Worm (Caenorhabditis elegans) whole organism, late embryonic: ENCODE measurements around the gene thoc-2.

ENCODE experiments used
- C08G9.2 ChIP-seq: sonication (generic microtip); optimal IDR thresholded peaks from 2 replicates; lab custom pipeline; 2016; ENCODE audit warnings: mild to moderate bottlenecking, missing genetic modification characterization, moderate library complexity, missing compliant biosample characterization
- C38D4.7 ChIP-seq: fragments of 200-800 bp; sonication (Bioruptor generic); optimal IDR thresholded peaks from 2 replicates; lab custom pipeline; 2018; ENCODE audit warnings: mild to moderate bottlenecking, missing genetic modification characterization, moderate library complexity, missing compliant biosample characterization
- K09A11.1 ChIP-seq: sonication (generic microtip); optimal IDR thresholded peaks from 2 replicates; lab custom pipeline; 2017; ENCODE audit warnings: antibody characterized with exemption, mild to moderate bottlenecking, missing genetic modification characterization, missing compliant biosample characterization; ENCODE audit not compliant: insufficient read depth
- Y22D7AL.16 ChIP-seq: sonication (generic microtip); optimal IDR thresholded peaks from 2 replicates; lab custom pipeline; 2016; ENCODE audit warnings: missing genetic modification characterization, missing compliant biosample characterization
- ama-1 ChIP-seq: fragments of 150-350 bp; optimal IDR thresholded peaks from 2 replicates; lab custom pipeline; 2014
- ceh-2 ChIP-seq: sonication (generic microtip); optimal IDR thresholded peaks from 2 replicates; lab custom pipeline; 2016; ENCODE audit warnings: missing genotype, missing genetic modification characterization, missing compliant biosample characterization
- ceh-31 ChIP-seq: sonication (generic microtip); optimal IDR thresholded peaks from 2 replicates; lab custom pipeline; 2016; ENCODE audit warnings: missing genetic modification characterization, missing compliant biosample characterization
- ceh-45 ChIP-seq: fragments of 200-800 bp; sonication (Bioruptor generic); IDR thresholded peaks from 2 replicates; pipeline ENCODE4 v1.3.6; 2022; ENCODE audit warnings: missing genetic modification reagents, missing genetic modification characterization, missing compliant biosample characterization
- ceh-48 ChIP-seq: sonication (generic microtip); optimal IDR thresholded peaks from 2 replicates; lab custom pipeline; 2016; ENCODE audit warnings: missing genetic modification characterization, inconsistent platforms, missing compliant biosample characterization
- ceh-9 ChIP-seq: sonication (generic microtip); optimal IDR thresholded peaks from 2 replicates; lab custom pipeline; 2016; ENCODE audit warnings: mild to moderate bottlenecking, missing genetic modification characterization, inconsistent platforms, missing compliant biosample characterization
- che-1 ChIP-seq: sonication (generic microtip); optimal IDR thresholded peaks from 2 replicates; lab custom pipeline; 2016; ENCODE audit warnings: mild to moderate bottlenecking, missing genetic modification characterization, missing compliant biosample characterization
- elt-2 ChIP-seq: sonication (generic microtip); optimal IDR thresholded peaks from 2 replicates; lab custom pipeline; 2016; ENCODE audit warnings: missing genetic modification reagents, missing genetic modification characterization, missing compliant biosample characterization
- elt-4 ChIP-seq: sonication (generic microtip); optimal IDR thresholded peaks from 2 replicates; lab custom pipeline; 2016; ENCODE audit warnings: missing genetic modification characterization, missing compliant biosample characterization
- eyg-1 ChIP-seq: sonication (generic microtip); optimal IDR thresholded peaks from 2 replicates; lab custom pipeline; 2016; ENCODE audit warnings: missing genotype, missing genetic modification characterization, missing compliant biosample characterization
- fkh-10 ChIP-seq: fragments of 150-350 bp; optimal IDR thresholded peaks from 2 replicates; lab custom pipeline; 2014; ENCODE audit warnings: missing biosample characterization, missing genetic modification reagents, missing genetic modification characterization
- hlh-13 ChIP-seq: fragments of 200-800 bp; sonication (Bioruptor generic); optimal IDR thresholded peaks from 2 replicates; lab custom pipeline; 2018; ENCODE audit warnings: mild to moderate bottlenecking, missing genetic modification characterization, missing compliant biosample characterization
- hlh-30 ChIP-seq: sonication (generic microtip); optimal IDR thresholded peaks from 2 replicates; lab custom pipeline; 2017; ENCODE audit warnings: antibody characterized with exemption, missing genetic modification characterization, missing compliant biosample characterization; ENCODE audit not compliant: insufficient read depth
- hlh-6 ChIP-seq: sonication (generic microtip); optimal IDR thresholded peaks from 2 replicates; lab custom pipeline; 2016; ENCODE audit warnings: missing genotype, missing genetic modification characterization, missing compliant biosample characterization
- madf-2 ChIP-seq: sonication (generic microtip); optimal IDR thresholded peaks from 2 replicates; lab custom pipeline; 2017; ENCODE audit warnings: missing genetic modification characterization, missing compliant biosample characterization
- mec-3 ChIP-seq: sonication (generic microtip); optimal IDR thresholded peaks from 2 replicates; lab custom pipeline; 2016; ENCODE audit warnings: borderline replicate concordance, missing genetic modification characterization, missing compliant biosample characterization
- nfya-1 ChIP-seq: sonication (generic microtip); optimal IDR thresholded peaks from 2 replicates; lab custom pipeline; 2017; ENCODE audit warnings: missing genetic modification characterization, mild to moderate bottlenecking, missing compliant biosample characterization, antibody characterized with exemption, moderate library complexity
- npax-4 ChIP-seq: sonication (generic microtip); optimal IDR thresholded peaks from 2 replicates; lab custom pipeline; 2016; ENCODE audit warnings: missing genetic modification characterization, missing compliant biosample characterization
- pag-3 ChIP-seq: sonication (generic microtip); optimal IDR thresholded peaks from 2 replicates; lab custom pipeline; 2016; ENCODE audit warnings: missing compliant biosample characterization, missing genetic modification characterization, borderline replicate concordance
- pqm-1 ChIP-seq: sonication (generic microtip); optimal IDR thresholded peaks from 2 replicates; lab custom pipeline; 2016; ENCODE audit warnings: missing genetic modification characterization, missing compliant biosample characterization
- pros-1 ChIP-seq: fragments of 150-350 bp; optimal IDR thresholded peaks from 2 replicates; lab custom pipeline; 2014; ENCODE audit warnings: missing biosample characterization, missing genetic modification reagents, missing genetic modification characterization
- rnt-1 ChIP-seq: sonication (generic microtip); optimal IDR thresholded peaks from 2 replicates; lab custom pipeline; 2016; ENCODE audit warnings: missing genetic modification characterization, missing compliant biosample characterization
- sox-2 ChIP-seq: fragments of 200-800 bp; sonication (Bioruptor generic); IDR thresholded peaks from 2 replicates; pipeline ENCODE4 v1.3.6; 2022; ENCODE audit warnings: missing genetic modification reagents, missing genetic modification characterization, missing compliant biosample characterization
- sox-4 ChIP-seq: sonication (generic microtip); optimal IDR thresholded peaks from 2 replicates; lab custom pipeline; 2017; ENCODE audit warnings: mild to moderate bottlenecking, missing genetic modification characterization, inconsistent platforms, missing compliant biosample characterization
- syd-9 ChIP-seq: sonication (generic microtip); optimal IDR thresholded peaks from 2 replicates; lab custom pipeline; 2016; ENCODE audit warnings: mild to moderate bottlenecking, missing genetic modification characterization, moderate library complexity, missing compliant biosample characterization
- tbx-2 ChIP-seq: sonication (generic microtip); optimal IDR thresholded peaks from 2 replicates; lab custom pipeline; 2016; ENCODE audit warnings: missing genetic modification characterization, missing compliant biosample characterization
- ttx-3 ChIP-seq: sonication (generic microtip); optimal IDR thresholded peaks from 2 replicates; lab custom pipeline; 2016; ENCODE audit warnings: missing genetic modification reagents, missing genetic modification characterization, missing compliant biosample characterization
- unc-3 ChIP-seq, 2 experiments: fragments of 200-800 bp in 1 of 2; sonication (Bioruptor generic) in 1 of 2; sonication (generic microtip) in 1 of 2; conservative IDR thresholded peaks in 1 of 2; optimal IDR thresholded peaks in 1 of 2; 2 replicates each; pipeline versions ENCODE4 v1.3.6 to Lab custom; 2016 to 2022; ENCODE audit warnings: missing compliant biosample characterization in 2 of 2, missing genetic modification characterization in 2 of 2, missing genetic modification reagents in 1 of 2
- unc-42 ChIP-seq: sonication (generic microtip); optimal IDR thresholded peaks from 2 replicates; lab custom pipeline; 2016; ENCODE audit warnings: missing genotype, missing genetic modification characterization, missing compliant biosample characterization
- unc-55 ChIP-seq: sonication (generic microtip); optimal IDR thresholded peaks from 2 replicates; lab custom pipeline; 2017; ENCODE audit warnings: missing biosample characterization, missing genetic modification reagents, missing genetic modification characterization
- zip-5 ChIP-seq: sonication (generic microtip); optimal IDR thresholded peaks from 2 replicates; lab custom pipeline; 2016; ENCODE audit warnings: missing genetic modification characterization, missing compliant biosample characterization

Gene thoc-2

DNA sequence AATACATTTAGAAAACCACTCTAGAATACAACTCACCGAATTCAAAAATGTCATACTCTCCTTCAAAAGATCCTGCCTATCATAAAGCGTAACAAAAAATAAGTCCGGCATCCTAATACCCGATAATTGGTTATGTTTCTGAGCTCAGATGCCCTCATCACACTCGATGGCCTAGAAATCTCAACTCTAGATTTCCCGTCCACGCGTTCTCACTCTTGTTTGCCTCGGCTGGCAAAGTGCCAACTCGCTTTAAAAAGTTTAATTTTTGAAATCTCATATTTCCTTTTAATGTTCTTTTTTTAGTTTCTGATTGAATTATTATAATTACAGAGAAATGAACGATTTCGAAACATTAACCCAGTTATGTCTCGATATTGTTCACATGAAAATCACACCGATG lies at the start of gene thoc-2, which contains the start of gene C56G2.15:
Gene thoc-2 (plus strand): TSS at position 331 of the 400 bp plus-strand sequence.
Gene C56G2.15 (minus strand): TSS at position 188 of the 400 bp plus-strand sequence.
- TF ChIP-seq sox-4 = no peak
- TF ChIP-seq pqm-1 (tag; lab: Kevin White, UChicago) = no peak
- TF ChIP-seq pag-3 (tag; lab: Kevin White, UChicago) = no peak
- TF ChIP-seq eyg-1 (tag; lab: Kevin White, UChicago) = no peak
- no peak for TF ChIP-seq mec-3 (tag; lab: Kevin White, UChicago)
- no peak for TF ChIP-seq rnt-1 (tag; lab: Kevin White, UChicago)
- TF ChIP-seq tbx-2 (tag; lab: Kevin White, UChicago) = peak; percentile 51
- no peak for TF ChIP-seq zip-5 (tag; lab: Kevin White, UChicago)
- peak; percentile 10 for TF ChIP-seq ceh-2 (tag; lab: Kevin White, UChicago)
- TF ChIP-seq nfya-1 = no peak
- peak; percentile 51 for TF ChIP-seq ceh-31 (tag; lab: Kevin White, UChicago)
- no peak for TF ChIP-seq pros-1 (tag; lab: Kevin White, UChicago)
- no peak for TF ChIP-seq K09A11.1 (tag; lab: Kevin White, UChicago)
- no peak for TF ChIP-seq unc-42 (tag; lab: Kevin White, UChicago)
- peak; percentile 38 for TF ChIP-seq C08G9.2 (tag; lab: Kevin White, UChicago)

DNA sequence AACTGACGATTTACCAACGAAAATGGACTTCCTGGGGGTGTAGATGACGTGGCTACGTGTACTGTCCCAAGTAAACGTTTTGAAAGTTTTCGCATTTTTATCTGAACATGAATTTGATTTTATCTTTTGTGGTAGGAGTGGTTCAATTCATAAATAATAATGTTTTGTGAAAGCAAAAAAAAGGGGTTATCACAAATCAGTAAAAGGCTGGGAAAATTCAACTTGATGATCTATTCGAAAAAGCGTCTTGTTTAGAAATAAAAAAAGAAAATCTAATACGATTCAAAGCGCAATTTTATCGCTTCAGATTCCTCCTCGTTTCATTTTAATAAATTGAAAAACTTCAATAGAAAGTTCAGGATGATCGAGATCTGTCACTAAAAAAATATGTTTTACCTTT lies 43.7 kb upstream of the thoc-2 start, which contains the start of gene C56G2.5:
Gene C56G2.5 (minus strand): TSS at position 101 of the 400 bp plus-strand sequence.
- no peak for TF ChIP-seq K09A11.1 (tag; lab: Kevin White, UChicago)
- TF ChIP-seq C38D4.7 = no peak

DNA sequence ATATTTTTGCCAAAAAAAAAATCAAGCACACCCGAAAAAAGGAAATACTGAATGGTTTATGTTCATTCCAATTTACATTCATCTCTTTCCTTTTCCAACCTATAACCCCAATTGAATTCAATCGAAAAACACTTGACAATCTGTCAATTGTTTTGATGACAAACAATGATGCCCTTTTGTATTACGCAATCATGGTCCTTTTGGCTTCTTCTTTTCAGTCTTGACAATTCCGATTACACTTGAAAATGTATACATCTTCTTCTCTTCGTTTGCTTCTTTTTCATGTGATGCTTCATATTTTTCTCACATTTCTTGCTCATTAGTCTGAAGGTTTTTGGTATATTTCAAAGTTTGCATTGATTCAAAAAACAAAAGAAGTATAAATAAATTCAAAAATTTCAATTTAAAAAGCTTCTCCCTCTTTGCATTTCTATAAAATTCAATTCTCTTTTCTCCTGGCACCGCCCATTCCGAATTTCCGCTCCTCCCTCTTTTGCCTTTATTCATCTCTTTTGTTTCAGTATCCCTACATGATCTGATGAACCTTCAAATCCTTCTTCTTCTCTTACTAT lies 36.5 kb upstream of the thoc-2 start, which contains the start of gene C56G2.4:
Gene C56G2.4 (plus strand): TSS at position 522 of the 572 bp plus-strand sequence.
- TF ChIP-seq unc-42 (tag; lab: Kevin White, UChicago) = peak; percentile 22
- TF ChIP-seq unc-55 = no peak

DNA sequence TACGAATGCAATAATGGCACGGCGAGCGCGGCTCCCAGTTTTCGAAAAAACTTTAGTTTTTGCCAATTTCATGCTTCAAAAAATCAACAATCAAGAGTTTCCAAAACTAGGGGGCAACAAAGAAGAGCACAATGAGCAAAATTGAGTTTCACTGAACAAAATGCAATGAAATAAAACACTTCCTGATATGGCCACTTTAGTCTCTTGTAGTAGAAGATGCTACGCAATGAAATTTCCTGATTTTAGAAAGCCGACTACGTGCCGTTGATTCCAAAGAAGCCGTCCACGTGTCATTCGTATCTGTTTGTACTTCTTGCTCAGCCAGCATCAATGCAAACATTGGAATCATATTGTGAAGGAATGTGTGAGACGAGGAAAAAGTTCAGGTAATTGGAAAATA lies 33.5 kb upstream of the thoc-2 start:
- no peak for TF ChIP-seq sox-2
- TF ChIP-seq unc-42 (tag; lab: Kevin White, UChicago) = peak; percentile 58

DNA sequence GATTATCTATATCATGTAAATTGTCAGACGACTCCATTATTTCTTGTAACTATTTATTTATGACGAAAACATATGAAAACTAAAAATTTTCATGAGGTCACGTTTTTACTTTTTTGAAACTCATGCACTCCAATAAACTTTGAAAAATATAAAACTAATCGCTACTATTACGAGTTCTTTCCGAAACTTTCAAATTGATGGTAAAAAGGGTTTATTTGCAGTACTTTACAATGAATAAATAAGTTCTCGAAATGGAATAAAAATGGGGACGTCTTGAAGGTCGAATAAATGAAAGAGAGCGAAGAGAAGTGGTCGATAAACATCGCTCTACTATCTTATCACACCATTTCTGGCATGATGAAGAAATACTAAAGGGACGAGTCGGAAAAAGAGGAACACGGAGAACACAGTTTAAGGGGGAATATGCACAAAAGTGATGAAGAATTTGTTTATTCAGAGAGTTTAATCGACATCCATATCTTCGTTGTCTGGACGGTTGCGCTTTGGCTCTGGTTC lies 27.9 kb upstream of the thoc-2 start, which contains the start of gene let-767:
Gene let-767 (minus strand): TSS at position 51 of the 516 bp plus-strand sequence.
- TF ChIP-seq sox-4 (no peak), syd-9 (no peak), ceh-45 (no peak), elt-2 (peak; percentile 23), ama-1 (lab: Kevin White, UChicago) (no peak), elt-4 (no peak)

DNA sequence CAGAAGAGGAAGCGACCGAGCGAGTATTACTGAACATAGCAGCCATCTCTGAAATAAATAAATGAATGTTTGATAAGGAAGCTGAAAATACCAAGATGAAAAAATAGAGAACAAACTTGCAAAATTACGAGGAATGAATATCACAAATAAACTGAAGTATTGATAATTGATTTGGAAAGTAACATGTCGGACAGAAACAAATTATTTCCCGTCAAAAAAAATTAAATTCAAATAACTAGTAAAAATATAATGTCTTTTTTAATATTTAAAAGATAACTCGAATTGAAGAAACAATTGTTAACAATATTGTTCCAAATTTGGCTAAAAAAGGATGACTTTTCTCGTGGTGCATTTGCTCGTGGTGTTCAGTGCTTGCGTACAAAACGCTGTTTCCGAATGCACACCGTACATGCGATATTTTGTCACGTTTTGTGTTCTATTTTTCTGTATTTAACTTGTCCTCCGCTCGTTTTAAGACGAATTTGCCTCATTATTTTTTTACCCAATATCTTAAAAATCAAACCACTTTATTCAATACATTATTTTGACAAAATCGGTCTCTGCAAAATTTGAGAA lies 25.9 kb upstream of the thoc-2 start, which contains the start of gene rpn-13:
Gene rpn-13 (minus strand): TSS at position 51 of the 576 bp plus-strand sequence.
- TF ChIP-seq hlh-30 (tag; lab: Kevin White, UChicago) (peak; percentile 70), zip-5 (tag; lab: Kevin White, UChicago) (no peak), Y22D7AL.16 (no peak), elt-2 (peak; percentile 13), nfya-1 (peak; percentile 50), tbx-2 (tag; lab: Kevin White, UChicago) (peak; percentile 1)

DNA sequence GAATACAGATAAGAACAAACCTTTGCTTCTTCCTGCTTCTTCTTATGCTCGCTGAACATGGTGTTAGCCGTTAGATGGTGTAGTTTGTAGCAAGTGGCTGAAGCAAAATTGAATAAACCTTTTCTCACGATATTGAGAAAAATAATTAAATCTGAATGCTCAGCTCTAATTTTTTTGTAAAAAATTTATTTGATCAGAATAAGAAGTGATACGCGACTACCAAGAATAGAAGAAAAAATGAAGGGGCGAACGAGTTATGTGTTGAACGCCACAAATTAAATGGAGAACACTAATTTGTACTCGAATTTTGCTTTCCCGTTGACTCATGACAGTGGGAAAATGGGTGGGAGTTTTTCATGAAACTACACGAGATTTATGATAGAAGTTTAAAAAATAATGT lies 24.6 kb upstream of the thoc-2 start, which contains the start of gene C56G2.9:
Gene C56G2.9 (minus strand): TSS at position 101 of the 400 bp plus-strand sequence.
- TF ChIP-seq syd-9 (no peak), madf-2 (tag; lab: Kevin White, UChicago) (no peak), unc-55 (no peak), npax-4 (no peak), pqm-1 (tag; lab: Kevin White, UChicago) (no peak), eyg-1 (tag; lab: Kevin White, UChicago) (no peak), fkh-10 (GFP tag; lab: Kevin White, UChicago) (no peak), ceh-9 (no peak), tbx-2 (tag; lab: Kevin White, UChicago) (no peak), elt-2 (no peak), ceh-48 (tag; lab: Kevin White, UChicago) (no peak), ttx-3 (no peak), C38D4.7 (no peak), hlh-30 (tag; lab: Kevin White, UChicago) (no peak), unc-3 (GFP tag; conservative IDR thresholded peaks at IDR 0.05; lab: Robert Waterston, UW) (no peak), unc-3 (tag; optimal IDR thresholded peaks at IDR 0.05; lab: Kevin White, UChicago) (no peak), hlh-13 (GFP tag; lab: Kevin White, UChicago) (no peak), che-1 (tag; lab: Kevin White, UChicago) (no peak), hlh-6 (tag; lab: Kevin White, UChicago) (no peak)
